Fruit fly (Drosophila melanogaster): ENCODE measurements around the gene CG17075.

Gene CG17075

dm6 chr2L:220509-220908 is 46.8 kb downstream of the CG17075 start (continued):
- TF ChIP-seq Dip3 (GFP tag; optimal IDR thresholded peaks at IDR 0.05) (no peak), Fer1 (GFP tag; optimal IDR thresholded peaks at IDR 0.05) (peak; percentile 29), CG18619 (GFP tag; optimal IDR thresholded peaks at IDR 0.05) (peak; percentile 13), Asciz (GFP tag; optimal IDR thresholded peaks at IDR 0.05) (peak; percentile 24), CG30431 (GFP tag; optimal IDR thresholded peaks at IDR 0.05) (no peak), Taf1 (GFP tag; IDR thresholded peaks at IDR 0.05) (no peak), gsb-n (tag; optimal IDR thresholded peaks at IDR 0.05) (peak; percentile 34), Vsx1 (GFP tag; optimal IDR thresholded peaks at IDR 0.05) (peak; percentile 11), Ets65A (GFP tag) (peak; percentile 28), CG10431 (GFP tag; optimal IDR thresholded peaks at IDR 0.05) (peak; percentile 12), ham (GFP tag; IDR thresholded peaks at IDR 0.05) (no peak), HLHmδ (GFP tag; optimal IDR thresholded peaks at IDR 0.05) (peak; percentile 2), CG1647 (GFP tag; optimal IDR thresholded peaks at IDR 0.05) (peak; percentile 8), NFAT (GFP tag; IDR thresholded peaks at IDR 0.05) (no peak), hkb (optimal IDR thresholded peaks at IDR 0.05) (no peak), hkb (GFP tag; IDR thresholded peaks at IDR 0.05) (0 out of 2 replicates have a peak, but pooled peaks have one; percentile 33), CG6272 (GFP tag; IDR thresholded peaks at IDR 0.05) (no peak), Gug (GFP tag; IDR thresholded peaks at IDR 0.05) (no peak), Hmr (GFP tag; optimal IDR thresholded peaks at IDR 0.05) (peak; percentile 50), row (GFP tag; IDR thresholded peaks at IDR 0.05) (no peak), chif (GFP tag; optimal IDR thresholded peaks at IDR 0.05) (peak in 1 of 2 experiments; percentile 10), crp (GFP tag; optimal IDR thresholded peaks at IDR 0.05) (no peak), CG9609 (GFP tag; optimal IDR thresholded peaks at IDR 0.05) (no peak), tio (GFP tag; optimal IDR thresholded peaks at IDR 0.05) (no peak), slp2 (GFP tag; optimal IDR thresholded peaks at IDR 0.05) (no peak), HmgD (GFP tag; optimal IDR thresholded peaks at IDR 0.05) (peak; percentile 59), Med (GFP tag) (peak; percentile 90), trh (GFP tag; optimal IDR thresholded peaks at IDR 0.05) (peak; percentile 3), CG4360 (GFP tag; IDR thresholded peaks at IDR 0.05) (peak; percentile 58), Ptx1 (GFP tag; IDR thresholded peaks at IDR 0.05) (no peak), chinmo (GFP tag; IDR thresholded peaks at IDR 0.05; ENCODE audit: partially characterized antibody) (peak; percentile 74; the same call in 1 of the 4 replicates), CG1603 (tag; optimal IDR thresholded peaks at IDR 0.05) (peak; percentile 46), CoRest (tag; optimal IDR thresholded peaks at IDR 0.05) (peak; percentile 4), ewg (GFP tag; optimal IDR thresholded peaks at IDR 0.05) (peak; percentile 5)

dm6 chr2L:219441-220033 is 47.8 kb downstream of the CG17075 start:
- TF ChIP-seq ab (GFP tag; optimal IDR thresholded peaks at IDR 0.05), result no peak
- no peak for TF ChIP-seq CG10979 (tag; optimal IDR thresholded peaks at IDR 0.05)
- TF ChIP-seq btn (GFP tag; optimal IDR thresholded peaks at IDR 0.05), result no peak
- TF ChIP-seq BtbVII (GFP tag; optimal IDR thresholded peaks at IDR 0.05), result no peak
- no peak for TF ChIP-seq kah (GFP tag; optimal IDR thresholded peaks at IDR 0.05)
- TF ChIP-seq HLH4C (GFP tag; IDR thresholded peaks at IDR 0.05; ENCODE audit: partially characterized antibody), result no peak
- no peak for TF ChIP-seq CG12391 (tag; optimal IDR thresholded peaks at IDR 0.05)
- TF ChIP-seq CG11696 (GFP tag; IDR thresholded peaks at IDR 0.05), result no peak
- no peak for TF ChIP-seq nmo (GFP tag; optimal IDR thresholded peaks at IDR 0.05)
- no peak for TF ChIP-seq CHES-1-like (GFP tag; optimal IDR thresholded peaks at IDR 0.05)
- no peak for TF ChIP-seq CoRest (tag; optimal IDR thresholded peaks at IDR 0.05)
- no peak for TF ChIP-seq HmgD (GFP tag; optimal IDR thresholded peaks at IDR 0.05)
- no peak for TF ChIP-seq CG8478 (optimal IDR thresholded peaks at IDR 0.05)
- peak; percentile 60 for TF ChIP-seq nerfin-1 (tag; optimal IDR thresholded peaks at IDR 0.05)
- no peak for TF ChIP-seq stc (GFP tag; IDR thresholded peaks at IDR 0.05)
- TF ChIP-seq Ets65A (GFP tag), result peak; percentile 31
- peak; percentile 89 for TF ChIP-seq pfk (GFP tag; optimal IDR thresholded peaks at IDR 0.05)
- no peak for TF ChIP-seq hb (GFP tag; IDR thresholded peaks at IDR 0.05; ENCODE audit: partially characterized antibody)
- TF ChIP-seq Dad (GFP tag; optimal IDR thresholded peaks at IDR 0.05), result no peak
- TF ChIP-seq H2.0 (GFP tag; IDR thresholded peaks at IDR 0.05), result no peak
- no peak for TF ChIP-seq CG11456 (GFP tag; IDR thresholded peaks at IDR 0.05)
